Fruit fly (Drosophila melanogaster) whole organism, embryonic: ENCODE measurements around the gene OtopLc.

Source experiments
- Aef1 ChIP-seq: fragments of 200-800 bp; sonication (Bioruptor generic); IDR thresholded peaks from 3 replicates; pipeline ENCODE4 v1.3.6; 2022; ENCODE audit warnings: missing biosample characterization, missing genetic modification characterization
- Bteb2 ChIP-seq: fragments of 200-800 bp; sonication (Bioruptor generic); optimal IDR thresholded peaks from 2 replicates; lab custom pipeline; 2016; ENCODE audit warnings: missing biosample characterization, missing genetic modification characterization
- CG10274 ChIP-seq: fragments of 200-800 bp; sonication (Bioruptor generic); optimal IDR thresholded peaks from 3 replicates; lab custom pipeline; 2017; ENCODE audit warnings: missing biosample characterization, mild to moderate bottlenecking, missing genetic modification characterization
- CG11093 ChIP-seq: fragments of 200-800 bp; sonication (Bioruptor generic); IDR thresholded peaks from 3 replicates; pipeline ENCODE4 v1.3.6; 2022; ENCODE audit warnings: missing biosample characterization, missing genetic modification characterization
- CG11504 ChIP-seq: fragments of 200-800 bp; sonication (Bioruptor generic); optimal IDR thresholded peaks from 3 replicates; lab custom pipeline; 2019; ENCODE audit warnings: missing biosample characterization, mild to moderate bottlenecking, missing genetic modification characterization, moderate library complexity
- CG14860 ChIP-seq: fragments of 200-800 bp; sonication (Bioruptor generic); IDR thresholded peaks from 3 replicates; pipeline ENCODE4 v1.3.6; 2022; ENCODE audit warnings: missing biosample characterization, missing genetic modification characterization; ENCODE audit not compliant: partially characterized antibody
- CG1529 ChIP-seq: fragments of 200-800 bp; sonication (Bioruptor generic); optimal IDR thresholded peaks from 3 replicates; lab custom pipeline; 2018; ENCODE audit warnings: missing biosample characterization, missing genetic modification characterization
- CG17328 ChIP-seq: fragments of 200-800 bp; sonication (Bioruptor generic); IDR thresholded peaks from 2 replicates; pipeline ENCODE4 v1.3.6; 2022; ENCODE audit warnings: missing biosample characterization, missing genetic modification characterization
- CG18262 ChIP-seq: fragments of 200-800 bp; optimal IDR thresholded peaks from 3 replicates; lab custom pipeline; 2019; ENCODE audit warnings: missing biosample characterization, mild to moderate bottlenecking, missing genetic modification characterization, moderate library complexity
- CG2120 ChIP-seq: fragments of 200-800 bp; sonication (Bioruptor generic); optimal IDR thresholded peaks from 3 replicates; lab custom pipeline; 2016; ENCODE audit warnings: missing biosample characterization, missing genetic modification characterization
- CG2678 ChIP-seq: fragments of 200-800 bp; sonication (Bioruptor generic); optimal IDR thresholded peaks from 3 replicates; lab custom pipeline; 2019; ENCODE audit warnings: missing biosample characterization, mild to moderate bottlenecking, missing genetic modification characterization, moderate library complexity
- CG3281 ChIP-seq: fragments of 200-800 bp; sonication (Bioruptor generic); optimal IDR thresholded peaks from 3 replicates; lab custom pipeline; 2017; ENCODE audit warnings: missing biosample characterization, mild to moderate bottlenecking, missing genetic modification characterization
- CG33213 ChIP-seq: fragments of 200-800 bp; sonication (Bioruptor generic); optimal IDR thresholded peaks from 3 replicates; lab custom pipeline; 2016; ENCODE audit warnings: missing biosample characterization, missing genetic modification characterization
- CG4328 ChIP-seq: fragments of 200-800 bp; sonication (Bioruptor generic); optimal IDR thresholded peaks from 3 replicates; lab custom pipeline; 2017; ENCODE audit warnings: missing biosample characterization, missing genetic modification reagents, missing genetic modification characterization
- CG4707 ChIP-seq: fragments of 200-800 bp; sonication (Bioruptor generic); optimal IDR thresholded peaks from 2 replicates; lab custom pipeline; 2018; ENCODE audit warnings: missing biosample characterization, mild to moderate bottlenecking, missing genetic modification characterization, moderate library complexity
- CG6654 ChIP-seq: fragments of 200-800 bp; sonication (Bioruptor generic); optimal IDR thresholded peaks from 2 replicates; lab custom pipeline; 2017; ENCODE audit warnings: missing biosample characterization, mild to moderate bottlenecking, missing genetic modification characterization
- CG9215 ChIP-seq: fragments of 200-800 bp; sonication (Bioruptor generic); IDR thresholded peaks from 2 replicates; pipeline ENCODE4 v1.3.6; 2022; ENCODE audit warnings: missing biosample characterization, missing genetic modification characterization
- CG9609 ChIP-seq: fragments of 200-800 bp; sonication (Bioruptor generic); optimal IDR thresholded peaks from 3 replicates; lab custom pipeline; 2016; ENCODE audit warnings: missing biosample characterization, missing genetic modification characterization
- CG9932 ChIP-seq: fragments of 200-800 bp; sonication (Bioruptor generic); IDR thresholded peaks from 2 replicates; pipeline ENCODE4 v1.3.6; 2022; ENCODE audit warnings: missing biosample characterization, missing genetic modification characterization
- Camta ChIP-seq: fragments of 200-800 bp; sonication (Bioruptor generic); optimal IDR thresholded peaks from 2 replicates; lab custom pipeline; 2016; ENCODE audit warnings: missing biosample characterization, missing genetic modification characterization
- Fer1 ChIP-seq: fragments of 200-800 bp; sonication (Bioruptor generic); optimal IDR thresholded peaks from 2 replicates; lab custom pipeline; 2017; ENCODE audit warnings: missing biosample characterization, mild to moderate bottlenecking, missing genetic modification characterization
- HLH4C ChIP-seq: fragments of 200-800 bp; sonication (Bioruptor generic); IDR thresholded peaks from 3 replicates; pipeline ENCODE4 v1.3.6; 2022; ENCODE audit warnings: missing biosample characterization, missing genetic modification characterization; ENCODE audit not compliant: partially characterized antibody
- Hand ChIP-seq: fragments of 200-800 bp; sonication (Bioruptor generic); optimal IDR thresholded peaks from 2 replicates; lab custom pipeline; 2017; ENCODE audit warnings: mild to moderate bottlenecking, missing biosample characterization, missing genetic modification reagents, missing genetic modification characterization
- Nf-YC ChIP-seq: fragments of 200-800 bp; optimal IDR thresholded peaks from 3 replicates; lab custom pipeline; 2019; ENCODE audit warnings: missing biosample characterization, mild to moderate bottlenecking, missing genetic modification characterization, moderate library complexity
- Oli ChIP-seq: fragments of 200-800 bp; sonication (Bioruptor generic); optimal IDR thresholded peaks from 2 replicates; lab custom pipeline; 2018; ENCODE audit warnings: missing biosample characterization, mild to moderate bottlenecking, missing genetic modification characterization, moderate library complexity
- Pdp1 ChIP-seq, 2 experiments: fragments of 200-800 bp; sonication (Bioruptor generic); optimal IDR thresholded peaks; 3 replicates each; lab custom pipeline; 2016; ENCODE audit warnings: missing biosample characterization in 2 of 2, missing genetic modification characterization in 2 of 2, mild to moderate bottlenecking in 1 of 2, moderate library complexity in 1 of 2
- Ravus ChIP-seq: fragments of 200-800 bp; sonication (Bioruptor generic); IDR thresholded peaks from 2 replicates; pipeline ENCODE4 v1.3.6; 2022; ENCODE audit warnings: missing biosample characterization, missing genetic modification characterization
- Scr ChIP-seq: fragments of 200-800 bp; sonication (Bioruptor generic); IDR thresholded peaks from 2 replicates; pipeline ENCODE4 v1.3.6; 2022; ENCODE audit warnings: missing biosample characterization, missing genetic modification characterization; ENCODE audit not compliant: partially characterized antibody
- bowl ChIP-seq: fragments of 200-800 bp; sonication (Bioruptor generic); IDR thresholded peaks from 2 replicates; pipeline ENCODE4 v1.3.6; 2022; ENCODE audit warnings: missing biosample characterization, missing genetic modification characterization
- chn ChIP-seq: fragments of 200-800 bp; sonication (Bioruptor generic); optimal IDR thresholded peaks from 2 replicates; lab custom pipeline; 2016; ENCODE audit warnings: missing biosample characterization, missing genetic modification characterization
- dmrt99B ChIP-seq: fragments of 200-800 bp; sonication (Bioruptor generic); optimal IDR thresholded peaks from 2 replicates; lab custom pipeline; 2018; ENCODE audit warnings: missing biosample characterization, mild to moderate bottlenecking, missing genetic modification characterization, moderate library complexity
- ewg ChIP-seq: fragments of 200-800 bp; sonication (Bioruptor generic); optimal IDR thresholded peaks from 3 replicates; lab custom pipeline; 2017; ENCODE audit warnings: mild to moderate bottlenecking, missing biosample characterization, missing genetic modification reagents, missing genetic modification characterization
- ham ChIP-seq: fragments of 200-800 bp; sonication (Bioruptor generic); IDR thresholded peaks from 2 replicates; pipeline ENCODE4 v1.3.6; 2022; ENCODE audit warnings: missing biosample characterization, missing genetic modification characterization
- jing ChIP-seq: fragments of 200-800 bp; sonication (Bioruptor generic); optimal IDR thresholded peaks from 2 replicates; lab custom pipeline; 2018; ENCODE audit warnings: missing biosample characterization, mild to moderate bottlenecking, missing genetic modification characterization
- jumu ChIP-seq: fragments of 200-800 bp; sonication (Bioruptor generic); optimal IDR thresholded peaks from 3 replicates; lab custom pipeline; 2016; ENCODE audit warnings: missing biosample characterization, missing genetic modification characterization
- lilli ChIP-seq: fragments of 200-800 bp; sonication (Bioruptor generic); optimal IDR thresholded peaks from 3 replicates; lab custom pipeline; 2016; ENCODE audit warnings: missing biosample characterization, missing genetic modification characterization
- lmd ChIP-seq: fragments of 200-800 bp; sonication (Bioruptor generic); IDR thresholded peaks from 2 replicates; pipeline ENCODE4 v1.3.6; 2022; ENCODE audit warnings: missing biosample characterization, missing genetic modification characterization
- onecut ChIP-seq: fragments of 200-800 bp; sonication (Bioruptor generic); IDR thresholded peaks from 2 replicates; pipeline ENCODE4 v1.3.6; 2022; ENCODE audit warnings: missing biosample characterization, missing genetic modification characterization
- org-1 ChIP-seq: fragments of 200-800 bp; sonication (Bioruptor generic); optimal IDR thresholded peaks from 2 replicates; lab custom pipeline; 2017; ENCODE audit warnings: missing biosample characterization, missing genetic modification characterization
- pnt ChIP-seq: fragments of 200-800 bp; sonication (Bioruptor generic); optimal IDR thresholded peaks from 3 replicates; lab custom pipeline; 2016; ENCODE audit warnings: missing biosample characterization, missing genetic modification characterization
- ranshi ChIP-seq: fragments of 200-800 bp; sonication (Bioruptor generic); IDR thresholded peaks from 2 replicates; pipeline ENCODE4 v1.3.6; 2022; ENCODE audit warnings: missing biosample characterization, missing genetic modification characterization
- sc ChIP-seq, 3 experiments: fragments of >200 bp in 2 of 3; fragments of 200-800 bp in 1 of 3; sonication (Bioruptor generic) in 1 of 3; optimal IDR thresholded peaks; 2 replicates in 2 of 3; 3 replicates in 1 of 3; lab custom pipeline; 2017; ENCODE audit warnings: mild to moderate bottlenecking in 1 of 3, missing biosample characterization in 1 of 3, missing genetic modification characterization in 1 of 3, missing genetic modification reagents in 1 of 3
- sim ChIP-seq: fragments of 200-800 bp; sonication (Bioruptor generic); IDR thresholded peaks from 2 replicates; pipeline ENCODE4 v1.3.6; 2022; ENCODE audit warnings: missing biosample characterization, missing genetic modification characterization
- sisA ChIP-seq: fragments of 200-800 bp; sonication (Bioruptor generic); IDR thresholded peaks from 2 replicates; pipeline ENCODE4 v1.3.6; 2022; ENCODE audit warnings: missing biosample characterization, missing genetic modification characterization
- ssp ChIP-seq: fragments of 200-800 bp; sonication (Bioruptor generic); IDR thresholded peaks from 2 replicates; pipeline ENCODE4 v1.3.6; 2022; ENCODE audit warnings: missing biosample characterization, missing genetic modification characterization
- trem ChIP-seq: fragments of 200-800 bp; optimal IDR thresholded peaks from 3 replicates; lab custom pipeline; 2019; ENCODE audit warnings: missing biosample characterization, mild to moderate bottlenecking, missing genetic modification characterization, moderate library complexity
- ttk ChIP-seq: fragments of 200-800 bp; sonication (Bioruptor generic); IDR thresholded peaks from 2 replicates; pipeline ENCODE4 v2.1.2; 2022; ENCODE audit warnings: missing biosample characterization, missing genetic modification characterization
- vnd ChIP-seq: fragments of 200-800 bp; sonication (Bioruptor generic); IDR thresholded peaks from 3 replicates; pipeline ENCODE4 v1.3.6; 2022; ENCODE audit warnings: missing biosample characterization, missing genetic modification characterization; ENCODE audit not compliant: partially characterized antibody
- yki ChIP-seq: fragments of >200 bp; optimal IDR thresholded peaks from 3 replicates; lab custom pipeline; 2018
- zf30C ChIP-seq: fragments of 200-800 bp; sonication (Bioruptor generic); optimal IDR thresholded peaks from 3 replicates; lab custom pipeline; 2018; ENCODE audit warnings: missing biosample characterization, mild to moderate bottlenecking, missing genetic modification characterization

The OtopLc gene

dm6 chrX:5639083-5639482 lies 23.6 kb downstream of the OtopLc start (continued):
- no peak for TF ChIP-seq CG4328 (GFP tag; lab: Kevin White, UChicago)
- no peak for TF ChIP-seq vnd (GFP tag; lab: Robert Waterston, UW)
- TF ChIP-seq Oli (tag; lab: Kevin White, UChicago): peak; percentile 50
- peak; percentile 43 for TF ChIP-seq ssp (GFP tag; lab: Robert Waterston, UW)
- TF ChIP-seq CG11093 (GFP tag; lab: Robert Waterston, UW): 0 out of 3 replicates have a peak, but pooled peaks have one; percentile 10
- peak; percentile 69 for TF ChIP-seq sisA (GFP tag; lab: Robert Waterston, UW)
- peak; percentile 76 for TF ChIP-seq zf30C (GFP tag; lab: Kevin White, UChicago)
- peak; percentile 24 for TF ChIP-seq ewg (GFP tag; lab: Kevin White, UChicago)
- peak; percentile 63 for TF ChIP-seq dmrt99B
- TF ChIP-seq CG10274: no peak
- peak; percentile 29 for TF ChIP-seq CG6654
- TF ChIP-seq CG18262 (tag; lab: Kevin White, UChicago): peak; percentile 53
- TF ChIP-seq CG4707 (GFP tag; lab: Kevin White, UChicago): no peak
- TF ChIP-seq ham: no peak
- TF ChIP-seq CG9215 (GFP tag; lab: Robert Waterston, UW): peak; percentile 28; the same call in 1 of the 2 replicates
- TF ChIP-seq chn (GFP tag; lab: Kevin White, UChicago): peak; percentile 33
- TF ChIP-seq CG9932 (GFP tag; lab: Robert Waterston, UW): 0 out of 2 replicates have a peak, but pooled peaks have one; percentile 9
- TF ChIP-seq CG11504 (tag; lab: Kevin White, UChicago): peak; percentile 62
- TF ChIP-seq pnt (GFP tag; lab: Kevin White, UChicago): peak; percentile 35
- no peak for TF ChIP-seq org-1 (GFP tag; lab: Kevin White, UChicago)
- peak; percentile 39 for TF ChIP-seq onecut (GFP tag; lab: Robert Waterston, UW)
- TF ChIP-seq CG9609 (GFP tag; lab: Kevin White, UChicago): peak; percentile 10
- 0 out of 3 replicates have a peak, but pooled peaks have one; percentile 28 for TF ChIP-seq Aef1 (GFP tag; lab: Robert Waterston, UW)
- TF ChIP-seq yki (lab: Kevin White, UChicago): no peak
- 0 out of 2 replicates have a peak, but pooled peaks have one; percentile 38 for TF ChIP-seq sim (GFP tag; lab: Robert Waterston, UW)
- TF ChIP-seq jumu (GFP tag; lab: Kevin White, UChicago): peak; percentile 24
- TF ChIP-seq lmd (GFP tag; lab: Robert Waterston, UW): peak; percentile 55
- TF ChIP-seq trem (tag; lab: Kevin White, UChicago): peak; percentile 17
- no peak; the same call in 1 of the 2 replicates for TF ChIP-seq Ravus (GFP tag; lab: Robert Waterston, UW)
- TF ChIP-seq lilli: peak; percentile 24
- TF ChIP-seq CG2678 (tag; lab: Kevin White, UChicago): peak; percentile 53
- no peak for TF ChIP-seq bowl (GFP tag; lab: Robert Waterston, UW)
- TF ChIP-seq ttk: peak; percentile 42
- TF ChIP-seq Nf-YC (tag; lab: Kevin White, UChicago): no peak
- peak; percentile 26 to 32 for TF ChIP-seq Pdp1 (GFP tag; optimal IDR thresholded peaks at IDR 0.05; lab: Kevin White, UChicago)
- TF ChIP-seq Hand (GFP tag; lab: Kevin White, UChicago): no peak
- TF ChIP-seq ranshi (GFP tag; lab: Robert Waterston, UW): peak; percentile 52; the same call in 1 of the 2 replicates
- no peak for TF ChIP-seq CG14860 (GFP tag; lab: Robert Waterston, UW)
- TF ChIP-seq Scr: no peak
- peak; percentile 46 for TF ChIP-seq Camta (GFP tag; lab: Kevin White, UChicago)
- TF ChIP-seq sc (optimal IDR thresholded peaks at IDR 0.05; lab: Kevin White, UChicago): no peak
- TF ChIP-seq sc (GFP tag; optimal IDR thresholded peaks at IDR 0.05; lab: Kevin White, UChicago): peak; percentile 4
- TF ChIP-seq Fer1: peak; percentile 24
- TF ChIP-seq CG1529 (GFP tag; lab: Kevin White, UChicago): peak; percentile 45
- no peak for TF ChIP-seq CG2120 (GFP tag; lab: Kevin White, UChicago)
- TF ChIP-seq Bteb2: no peak
- peak; percentile 70 for TF ChIP-seq CG17328 (GFP tag; lab: Robert Waterston, UW)
- TF ChIP-seq CG33213 (GFP tag; lab: Kevin White, UChicago): peak; percentile 9
- peak; percentile 4 for TF ChIP-seq jing
- TF ChIP-seq CG3281: peak; percentile 16
- no peak for TF ChIP-seq HLH4C (GFP tag; lab: Robert Waterston, UW)
